Fruit fly (Drosophila melanogaster) S2 (cell line): Measurements from ENCODE around the gene Hr38.

ENCODE experiments used
- CG8478 ChIP-seq: fragments of >200 bp; optimal IDR thresholded peaks from 2 replicates; lab custom pipeline; 2018
- CTCF ChIP-seq, 2 experiments: fragments of >200 bp; optimal IDR thresholded peaks; 2 replicates each; lab custom pipeline; 2018

DNA sequence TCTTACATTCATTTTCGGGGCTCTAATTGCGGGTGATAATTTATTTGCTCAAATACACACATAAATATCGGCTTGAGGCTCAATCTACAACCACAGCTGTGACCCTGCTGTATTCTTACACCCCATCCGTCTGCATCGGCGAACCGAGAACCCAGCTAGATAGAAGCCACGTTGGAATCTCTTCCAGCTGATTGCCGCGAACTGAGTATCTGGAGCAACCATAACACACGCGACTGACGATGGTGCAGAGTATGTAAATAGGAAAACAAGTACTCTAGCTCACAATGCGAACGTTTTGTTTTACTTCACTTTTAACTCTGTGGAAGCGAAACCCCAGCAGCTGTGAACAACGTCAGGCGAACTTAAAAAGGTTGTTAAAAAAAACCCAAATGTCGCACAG lies 50.0 kb downstream of the Hr38 start:
- TF ChIP-seq CG8478 (no peak), CTCF (optimal IDR thresholded peaks at IDR 0.05; lab: Kevin White, UChicago) (no peak)
